Fruit fly (Drosophila melanogaster) whole organism, embryonic: ENCODE data around the gene CG6287.

Experiments
- Ada2b ChIP-seq: fragments of 200-800 bp; sonication (Bioruptor generic); IDR thresholded peaks from 2 replicates; pipeline ENCODE4 v1.3.6; 2022; ENCODE audit warnings: missing biosample characterization, missing genetic modification characterization
- Bdp1 ChIP-seq: fragments of 200-800 bp; sonication (Bioruptor generic); optimal IDR thresholded peaks from 3 replicates; lab custom pipeline; 2016; ENCODE audit warnings: missing biosample characterization, missing genetic modification characterization
- CG10147 ChIP-seq: fragments of 200-800 bp; sonication (Bioruptor generic); optimal IDR thresholded peaks from 2 replicates; lab custom pipeline; 2019; ENCODE audit warnings: missing biosample characterization, mild to moderate bottlenecking, missing genetic modification characterization, moderate library complexity
- CG11504 ChIP-seq: fragments of 200-800 bp; sonication (Bioruptor generic); optimal IDR thresholded peaks from 3 replicates; lab custom pipeline; 2019; ENCODE audit warnings: missing biosample characterization, mild to moderate bottlenecking, missing genetic modification characterization, moderate library complexity
- CG11696 ChIP-seq: fragments of 200-800 bp; sonication (Bioruptor generic); IDR thresholded peaks from 2 replicates; pipeline ENCODE4 v1.3.6; 2022; ENCODE audit warnings: missing biosample characterization, missing genetic modification characterization
- CG11723 ChIP-seq: fragments of 200-800 bp; sonication (Bioruptor generic); optimal IDR thresholded peaks from 2 replicates; lab custom pipeline; 2017; ENCODE audit warnings: missing biosample characterization, mild to moderate bottlenecking, missing genetic modification characterization
- CG12299 ChIP-seq: fragments of 200-800 bp; sonication (Bioruptor generic); optimal IDR thresholded peaks from 2 replicates; lab custom pipeline; 2018; ENCODE audit warnings: missing biosample characterization, mild to moderate bottlenecking, missing genetic modification characterization
- CG1233 ChIP-seq: fragments of 200-800 bp; sonication (Bioruptor generic); optimal IDR thresholded peaks from 4 replicates; lab custom pipeline; 2018; ENCODE audit warnings: missing biosample characterization, mild to moderate bottlenecking, missing genetic modification characterization
- CG12659 ChIP-seq: fragments of 200-800 bp; sonication (Bioruptor generic); optimal IDR thresholded peaks from 3 replicates; lab custom pipeline; 2017; ENCODE audit warnings: mild to moderate bottlenecking, missing biosample characterization, missing genetic modification reagents, missing genetic modification characterization
- CG13424 ChIP-seq: fragments of 200-800 bp; sonication (Bioruptor generic); optimal IDR thresholded peaks from 2 replicates; lab custom pipeline; 2019; ENCODE audit warnings: missing biosample characterization, mild to moderate bottlenecking, missing genetic modification characterization, moderate library complexity
- CG14667 ChIP-seq: fragments of 200-800 bp; sonication (Bioruptor generic); IDR thresholded peaks from 2 replicates; pipeline ENCODE4 v1.3.6; 2022; ENCODE audit warnings: missing biosample characterization, missing genetic modification characterization
- CG1529 ChIP-seq: fragments of 200-800 bp; sonication (Bioruptor generic); optimal IDR thresholded peaks from 3 replicates; lab custom pipeline; 2018; ENCODE audit warnings: missing biosample characterization, missing genetic modification characterization
- CG16813 ChIP-seq: fragments of 200-800 bp; sonication (Bioruptor generic); IDR thresholded peaks from 3 replicates; pipeline ENCODE4 v1.3.6; 2022; ENCODE audit warnings: missing biosample characterization, missing genetic modification characterization; ENCODE audit not compliant: partially characterized antibody
- CG17612 ChIP-seq: fragments of 200-800 bp; sonication (Bioruptor generic); IDR thresholded peaks from 2 replicates; pipeline ENCODE4 v1.3.6; 2022; ENCODE audit warnings: missing biosample characterization, missing genetic modification characterization
- CG17912 ChIP-seq: fragments of 200-800 bp; sonication (Bioruptor generic); optimal IDR thresholded peaks from 2 replicates; lab custom pipeline; 2018; ENCODE audit warnings: missing biosample characterization, mild to moderate bottlenecking, missing genetic modification characterization
- CG3847 ChIP-seq: fragments of 200-800 bp; sonication (Bioruptor generic); IDR thresholded peaks from 2 replicates; pipeline ENCODE4 v1.3.6; 2022; ENCODE audit warnings: missing biosample characterization, missing genetic modification characterization
- CG4282 ChIP-seq: fragments of 200-800 bp; sonication (Bioruptor generic); optimal IDR thresholded peaks from 2 replicates; lab custom pipeline; 2016; ENCODE audit warnings: missing biosample characterization, missing genetic modification characterization
- CG4707 ChIP-seq: fragments of 200-800 bp; sonication (Bioruptor generic); optimal IDR thresholded peaks from 2 replicates; lab custom pipeline; 2018; ENCODE audit warnings: missing biosample characterization, mild to moderate bottlenecking, missing genetic modification characterization, moderate library complexity
- CG6765 ChIP-seq: fragments of 200-800 bp; sonication (Bioruptor generic); optimal IDR thresholded peaks from 3 replicates; lab custom pipeline; 2017; ENCODE audit warnings: missing biosample characterization, mild to moderate bottlenecking, missing genetic modification characterization
- CG7556 ChIP-seq: fragments of 200-800 bp; sonication (Bioruptor generic); optimal IDR thresholded peaks from 2 replicates; lab custom pipeline; 2017; ENCODE audit warnings: missing biosample characterization, mild to moderate bottlenecking, missing genetic modification characterization
- CG7987 ChIP-seq: fragments of 200-800 bp; sonication (Bioruptor generic); optimal IDR thresholded peaks from 2 replicates; lab custom pipeline; 2018; ENCODE audit warnings: missing biosample characterization, mild to moderate bottlenecking, missing genetic modification characterization, moderate library complexity
- CG8478 ChIP-seq: fragments of >200 bp; optimal IDR thresholded peaks from 2 replicates; lab custom pipeline; 2018
- CHES-1-like ChIP-seq: fragments of 200-800 bp; sonication (Bioruptor generic); optimal IDR thresholded peaks from 2 replicates; lab custom pipeline; 2016; ENCODE audit warnings: missing biosample characterization, missing genetic modification characterization
- D ChIP-seq, 2 experiments: fragments of 200-800 bp in 1 of 2; fragments of >200 bp in 1 of 2; sonication (Bioruptor generic) in 1 of 2; optimal IDR thresholded peaks; 2 replicates in 1 of 2; 3 replicates in 1 of 2; lab custom pipeline; 2017; ENCODE audit warnings: mild to moderate bottlenecking in 1 of 2, missing biosample characterization in 1 of 2, missing genetic modification characterization in 1 of 2, missing genetic modification reagents in 1 of 2
- Dip3 ChIP-seq: fragments of 200-800 bp; sonication (Bioruptor generic); optimal IDR thresholded peaks from 3 replicates; lab custom pipeline; 2016; ENCODE audit warnings: missing biosample characterization, missing genetic modification characterization
- Dref ChIP-seq: fragments of 200-800 bp; sonication (Bioruptor generic); IDR thresholded peaks from 2 replicates; pipeline ENCODE4 v1.3.6; 2022; ENCODE audit warnings: missing biosample characterization, missing genetic modification characterization
- ERR ChIP-seq: fragments of 200-800 bp; sonication (Bioruptor generic); optimal IDR thresholded peaks from 2 replicates; lab custom pipeline; 2016; ENCODE audit warnings: missing biosample characterization, missing genetic modification characterization
- HmgD ChIP-seq: fragments of 200-800 bp; sonication (Bioruptor generic); optimal IDR thresholded peaks from 3 replicates; lab custom pipeline; 2016; ENCODE audit warnings: missing biosample characterization, missing genetic modification characterization
- Jarid2 ChIP-seq: fragments of 200-800 bp; sonication (Bioruptor generic); optimal IDR thresholded peaks from 3 replicates; lab custom pipeline; 2017; ENCODE audit warnings: mild to moderate bottlenecking, missing biosample characterization, missing genetic modification reagents, missing genetic modification characterization
- Lpt ChIP-seq: fragments of >200 bp; optimal IDR thresholded peaks from 2 replicates; lab custom pipeline; 2018; ENCODE audit warnings: missing biosample characterization, missing genetic modification characterization
- MESR4 ChIP-seq: fragments of 200-800 bp; sonication (Bioruptor generic); optimal IDR thresholded peaks from 2 replicates; lab custom pipeline; 2018; ENCODE audit warnings: missing biosample characterization, mild to moderate bottlenecking, missing genetic modification characterization, moderate library complexity
- MTF-1 ChIP-seq: fragments of 200-800 bp; sonication (Bioruptor generic); optimal IDR thresholded peaks from 2 replicates; lab custom pipeline; 2018; ENCODE audit warnings: missing biosample characterization, mild to moderate bottlenecking, missing genetic modification characterization, borderline replicate concordance
- Pdp1 ChIP-seq, 2 experiments: fragments of 200-800 bp; sonication (Bioruptor generic); optimal IDR thresholded peaks; 3 replicates each; lab custom pipeline; 2016; ENCODE audit warnings: missing biosample characterization in 2 of 2, missing genetic modification characterization in 2 of 2, mild to moderate bottlenecking in 1 of 2, moderate library complexity in 1 of 2
- Sox100B ChIP-seq: fragments of 200-800 bp; sonication (Bioruptor generic); optimal IDR thresholded peaks from 3 replicates; lab custom pipeline; 2018; ENCODE audit warnings: missing biosample characterization, mild to moderate bottlenecking, missing genetic modification characterization
- Spps ChIP-seq: fragments of 200-800 bp; sonication (Bioruptor generic); optimal IDR thresholded peaks from 2 replicates; lab custom pipeline; 2018; ENCODE audit warnings: missing biosample characterization, mild to moderate bottlenecking, missing genetic modification characterization
- Xrp1 ChIP-seq: fragments of 200-800 bp; sonication (Bioruptor generic); IDR thresholded peaks from 2 replicates; pipeline ENCODE4 v1.3.6; 2022; ENCODE audit warnings: missing biosample characterization, missing genetic modification characterization
- ase ChIP-seq: fragments of 200-800 bp; sonication (Bioruptor generic); IDR thresholded peaks from 3 replicates; pipeline ENCODE4 v1.3.6; 2022; ENCODE audit warnings: missing biosample characterization, missing genetic modification characterization
- ato ChIP-seq: fragments of 200-800 bp; sonication (Bioruptor generic); IDR thresholded peaks from 2 replicates; pipeline ENCODE4 v1.3.6; 2022; ENCODE audit warnings: missing biosample characterization, missing genetic modification characterization; ENCODE audit not compliant: partially characterized antibody
- az2 ChIP-seq: fragments of 200-800 bp; sonication (Bioruptor generic); optimal IDR thresholded peaks from 3 replicates; lab custom pipeline; 2016; ENCODE audit warnings: missing biosample characterization, missing genetic modification characterization
- cas ChIP-seq: fragments of 200-800 bp; sonication (Bioruptor generic); IDR thresholded peaks from 2 replicates; pipeline ENCODE4 v1.3.6; 2022; ENCODE audit warnings: missing biosample characterization, missing genetic modification characterization
- croc ChIP-seq: fragments of 200-800 bp; sonication (Bioruptor generic); conservative IDR thresholded peaks from 3 replicates; pipeline ENCODE4 v1.3.6; 2022; ENCODE audit warnings: missing biosample characterization, missing genetic modification characterization
- cwo ChIP-seq: fragments of 200-800 bp; sonication (Bioruptor generic); optimal IDR thresholded peaks from 3 replicates; lab custom pipeline; 2017; ENCODE audit warnings: missing biosample characterization, missing genetic modification characterization, mild to moderate bottlenecking, moderate library complexity, missing genetic modification reagents
- disco-r ChIP-seq: fragments of 200-800 bp; sonication (Bioruptor generic); optimal IDR thresholded peaks from 2 replicates; lab custom pipeline; 2016; ENCODE audit warnings: missing biosample characterization, missing genetic modification characterization
- dm ChIP-seq: fragments of 200-800 bp; sonication (Bioruptor generic); optimal IDR thresholded peaks from 3 replicates; lab custom pipeline; 2016; ENCODE audit warnings: missing biosample characterization, missing genetic modification characterization
- dmrt11E ChIP-seq: fragments of 200-800 bp; sonication (Bioruptor generic); optimal IDR thresholded peaks from 3 replicates; lab custom pipeline; 2018; ENCODE audit warnings: missing biosample characterization, mild to moderate bottlenecking, missing genetic modification characterization, moderate library complexity
- ems ChIP-seq: fragments of 200-800 bp; sonication (Bioruptor generic); optimal IDR thresholded peaks from 3 replicates; lab custom pipeline; 2016; ENCODE audit warnings: missing biosample characterization, missing genetic modification characterization
- gt ChIP-seq: fragments of 200-800 bp; sonication (Bioruptor generic); IDR thresholded peaks from 2 replicates; pipeline ENCODE4 v1.3.6; 2022; ENCODE audit warnings: missing biosample characterization, missing genetic modification characterization
- hbn ChIP-seq: fragments of 200-800 bp; sonication (Bioruptor generic); IDR thresholded peaks from 2 replicates; pipeline ENCODE4 v1.3.6; 2022; ENCODE audit warnings: missing biosample characterization, missing genetic modification characterization; ENCODE audit not compliant: partially characterized antibody
- mld ChIP-seq: fragments of 200-800 bp; sonication (Bioruptor generic); IDR thresholded peaks from 3 replicates; pipeline ENCODE4 v1.3.6; 2022; ENCODE audit warnings: missing biosample characterization, missing genetic modification characterization; ENCODE audit not compliant: partially characterized antibody
- p53 ChIP-seq: fragments of 200-800 bp; sonication (Bioruptor generic); optimal IDR thresholded peaks from 2 replicates; lab custom pipeline; 2016; ENCODE audit warnings: missing biosample characterization, missing genetic modification characterization
- pzg ChIP-seq: fragments of 200-800 bp; sonication (Bioruptor generic); optimal IDR thresholded peaks from 3 replicates; lab custom pipeline; 2018; ENCODE audit warnings: missing biosample characterization, mild to moderate bottlenecking, missing genetic modification characterization, moderate library complexity

CG6287 gene

dm6 chr2L:11189116-11189449 is 33.6 kb upstream of the CG6287 start (continued):
- no peak for TF ChIP-seq CG8478 (lab: Kevin White, UChicago)
- TF ChIP-seq Spps (tag; lab: Kevin White, UChicago): peak; percentile 53
- TF ChIP-seq CG6765 (GFP tag; lab: Kevin White, UChicago): no peak
- no peak for TF ChIP-seq disco-r (GFP tag; lab: Kevin White, UChicago)
- TF ChIP-seq ERR (GFP tag; lab: Kevin White, UChicago): no peak
- no peak for TF ChIP-seq MESR4
- no peak for TF ChIP-seq CG17912 (GFP tag; lab: Kevin White, UChicago)
- TF ChIP-seq CG11696 (GFP tag; lab: Robert Waterston, UW): no peak
- TF ChIP-seq CG1529 (GFP tag; lab: Kevin White, UChicago): peak; percentile 12
- no peak for TF ChIP-seq dm (GFP tag; lab: Kevin White, UChicago)
- TF ChIP-seq cas: no peak
- TF ChIP-seq pzg (GFP tag; lab: Kevin White, UChicago): no peak
- TF ChIP-seq ems (GFP tag; lab: Kevin White, UChicago): no peak
- TF ChIP-seq CG7987: no peak
- no peak for TF ChIP-seq mld (GFP tag; lab: Robert Waterston, UW)
- TF ChIP-seq croc (GFP tag; lab: Robert Waterston, UW): peak; percentile 59
- no peak for TF ChIP-seq CG1233 (GFP tag; lab: Kevin White, UChicago)
- TF ChIP-seq CG13424: peak; percentile 10
- no peak for TF ChIP-seq Dref (GFP tag; lab: Robert Waterston, UW)
- TF ChIP-seq CG12659 (GFP tag; lab: Kevin White, UChicago): no peak
- no peak for TF ChIP-seq Sox100B
- TF ChIP-seq CG17612 (GFP tag; lab: Robert Waterston, UW): no peak
- no peak for TF ChIP-seq HmgD (GFP tag; lab: Kevin White, UChicago)
- no peak for TF ChIP-seq Ada2b (GFP tag; lab: Robert Waterston, UW)
- TF ChIP-seq Xrp1 (GFP tag; lab: Robert Waterston, UW): peak; percentile 86
- no peak for TF ChIP-seq CG4282 (GFP tag; lab: Kevin White, UChicago)
- TF ChIP-seq Pdp1 (GFP tag; optimal IDR thresholded peaks at IDR 0.05; lab: Kevin White, UChicago): no peak
- no peak for TF ChIP-seq Dip3
- 0 out of 2 replicates have a peak, but pooled peaks have one; percentile 11 for TF ChIP-seq CG14667 (GFP tag; lab: Robert Waterston, UW)
- TF ChIP-seq CG3847 (GFP tag; lab: Robert Waterston, UW): no peak
- TF ChIP-seq dmrt11E (tag; lab: Kevin White, UChicago): peak; percentile 95
- peak; percentile 55 for TF ChIP-seq CG7556
- no peak for TF ChIP-seq ato
- TF ChIP-seq Jarid2 (GFP tag; lab: Kevin White, UChicago): no peak
- TF ChIP-seq CG12299 (tag; lab: Kevin White, UChicago): no peak
- no peak for TF ChIP-seq ase (GFP tag; lab: Robert Waterston, UW)
- TF ChIP-seq D (optimal IDR thresholded peaks at IDR 0.05; lab: Kevin White, UChicago): no peak
- TF ChIP-seq D (GFP tag; optimal IDR thresholded peaks at IDR 0.05; lab: Kevin White, UChicago): peak; percentile 45
- TF ChIP-seq CHES-1-like (GFP tag; lab: Kevin White, UChicago): no peak
- no peak for TF ChIP-seq Bdp1 (GFP tag; lab: Kevin White, UChicago)
- TF ChIP-seq p53 (GFP tag; lab: Kevin White, UChicago): no peak
- TF ChIP-seq CG11723 (GFP tag; lab: Kevin White, UChicago): no peak
- TF ChIP-seq MTF-1 (GFP tag; lab: Kevin White, UChicago): no peak
- no peak for TF ChIP-seq cwo (GFP tag; lab: Kevin White, UChicago)
- peak; percentile 46 for TF ChIP-seq CG11504 (tag; lab: Kevin White, UChicago)
- TF ChIP-seq az2 (GFP tag; lab: Kevin White, UChicago): peak; percentile 60
- no peak for TF ChIP-seq Lpt (GFP tag; lab: Kevin White, UChicago)
- no peak for TF ChIP-seq gt (GFP tag; lab: Robert Waterston, UW)
- no peak for TF ChIP-seq CG10147 (GFP tag; lab: Kevin White, UChicago)
- TF ChIP-seq CG16813 (GFP tag; lab: Robert Waterston, UW): 0 out of 3 replicates have a peak, but pooled peaks have one; percentile 37
- no peak for TF ChIP-seq CG4707 (GFP tag; lab: Kevin White, UChicago)
- no peak for TF ChIP-seq hbn (GFP tag; lab: Robert Waterston, UW)
